Worm (Caenorhabditis elegans): Measurements from ENCODE around the gene Y44F5A.1.

Y44F5A.1 gene

DNA sequence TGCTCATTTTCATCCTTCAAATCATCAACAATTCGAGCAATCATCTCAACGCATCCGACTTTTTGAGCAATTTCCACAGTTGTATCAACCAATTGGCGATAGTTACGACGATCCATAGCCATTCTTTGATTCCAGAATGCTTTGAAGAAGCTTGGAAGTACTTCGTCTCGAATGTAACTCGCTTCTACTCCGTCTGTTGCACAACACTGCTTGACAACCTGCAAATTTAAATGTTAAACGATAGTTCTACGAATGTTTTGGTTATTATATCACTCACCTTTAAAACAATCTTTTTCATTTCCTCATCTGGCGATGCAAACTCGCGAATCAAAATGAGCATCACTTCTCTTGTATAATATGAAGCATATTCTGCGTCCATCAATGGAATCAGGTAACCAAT, 18.4 kb upstream of the Y44F5A.1 start:
- TF ChIP-seq C34F6.9 (tag; optimal IDR thresholded peaks at IDR 0.05) (no peak), nhr-25 (tag; optimal IDR thresholded peaks at IDR 0.05) (no peak), ceh-82 (tag; optimal IDR thresholded peaks at IDR 0.05) (no peak), zag-1 (tag; optimal IDR thresholded peaks at IDR 0.05) (no peak), nhr-237 (tag; optimal IDR thresholded peaks at IDR 0.05) (no peak), mdl-1 (tag; optimal IDR thresholded peaks at IDR 0.05) (no peak)

DNA sequence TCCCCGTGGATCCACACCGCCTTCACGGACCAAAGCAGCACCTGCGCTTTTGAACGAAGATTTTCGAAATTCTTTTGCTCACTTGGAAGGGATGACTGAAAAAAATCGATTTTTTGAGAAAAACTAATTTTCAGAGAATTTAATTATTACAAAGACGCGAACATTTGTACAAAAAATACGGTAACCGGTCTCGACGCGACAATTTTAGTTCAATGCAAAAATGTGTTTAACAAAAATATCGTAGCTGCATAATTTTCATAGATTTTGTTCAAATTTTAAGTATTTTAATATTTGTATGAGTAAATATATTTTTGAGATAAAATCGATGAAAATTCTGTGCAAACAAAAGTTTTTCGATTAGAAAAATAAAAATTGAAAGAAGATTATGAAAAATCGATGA, 15.6 kb upstream of the Y44F5A.1 start, which contains the start of gene T08A11.1:
TSS of gene T08A11.1 (minus strand) at position 101 of the 400 bp plus-strand sequence.
- TF ChIP-seq elt-3 (tag; optimal IDR thresholded peaks at IDR 0.05) = no peak
- TF ChIP-seq blmp-1 (tag; optimal IDR thresholded peaks at IDR 0.05; ENCODE audit: insufficient read depth) = no peak
- no peak for TF ChIP-seq ceh-82 (tag; optimal IDR thresholded peaks at IDR 0.05)
- no peak for TF ChIP-seq F13H6.1 (tag; optimal IDR thresholded peaks at IDR 0.05)
- TF ChIP-seq crh-2 (tag; optimal IDR thresholded peaks at IDR 0.05) = no peak

DNA sequence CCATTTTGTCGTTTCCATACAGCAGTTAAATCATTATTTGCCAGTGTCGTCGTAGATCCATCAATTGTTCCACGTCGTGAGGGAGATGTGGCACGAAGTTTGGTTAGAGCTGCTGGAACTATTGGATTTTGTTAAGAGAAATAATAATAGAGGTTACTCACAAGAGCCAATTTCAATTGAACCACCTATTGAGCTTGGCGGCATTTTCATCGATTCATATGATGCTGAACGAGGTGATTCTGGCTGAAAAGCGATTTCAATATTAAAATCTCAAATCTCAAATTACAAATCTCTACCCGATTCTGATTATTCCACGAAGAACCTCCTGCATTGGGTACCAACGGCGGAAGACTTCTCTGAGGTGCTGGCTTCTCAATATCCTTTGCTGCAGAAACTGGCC, 10.4 kb upstream of the Y44F5A.1 start:
- TF ChIP-seq skn-1 (tag; optimal IDR thresholded peaks at IDR 0.05) (no peak), lin-11 (tag; optimal IDR thresholded peaks at IDR 0.05) (no peak), C34F6.9 (tag; optimal IDR thresholded peaks at IDR 0.05) (no peak), mbf-1 (tag; optimal IDR thresholded peaks at IDR 0.05) (no peak), gmeb-1 (tag; optimal IDR thresholded peaks at IDR 0.05) (no peak), nhr-77 (tag; optimal IDR thresholded peaks at IDR 0.05) (no peak), sem-4 (tag; optimal IDR thresholded peaks at IDR 0.05) (no peak), nhr-23 (tag; optimal IDR thresholded peaks at IDR 0.05) (no peak), ama-1 (optimal IDR thresholded peaks at IDR 0.05) (no peak), snpc-4 (tag; optimal IDR thresholded peaks at IDR 0.05) (no peak), ztf-1 (GFP tag; conservative IDR thresholded peaks at IDR 0.05) (no peak), ceh-16 (tag; optimal IDR thresholded peaks at IDR 0.05) (no peak)

DNA sequence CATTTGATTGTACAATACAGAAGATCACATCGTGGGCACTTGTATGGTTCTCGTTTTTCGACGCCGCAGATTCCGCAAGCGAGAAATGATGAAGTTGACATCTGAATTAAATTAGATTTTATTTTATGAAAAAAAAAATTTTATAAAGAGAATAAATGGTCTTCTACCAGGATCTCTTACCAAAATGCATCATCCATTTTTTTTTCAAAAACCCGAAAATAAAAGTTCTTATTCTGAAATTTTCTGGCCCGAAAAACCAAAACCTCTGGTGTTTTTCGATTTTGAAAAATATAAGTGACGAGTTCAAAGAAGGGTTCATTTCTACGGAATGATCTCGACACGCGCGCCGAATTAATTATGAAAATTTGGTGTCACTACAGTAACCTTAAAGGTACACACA, 3.2 kb downstream of the Y44F5A.1 start, which contains the start of gene zhit-2:
TSS of gene zhit-2 (minus strand) at position 101 of the 400 bp plus-strand sequence.
- no peak for TF ChIP-seq nhr-129 (tag; optimal IDR thresholded peaks at IDR 0.05)
- TF ChIP-seq sma-3 (GFP tag; optimal IDR thresholded peaks at IDR 0.05) = no peak
- no peak for TF ChIP-seq alr-1 (tag; optimal IDR thresholded peaks at IDR 0.05)
- TF ChIP-seq mbf-1 (tag; optimal IDR thresholded peaks at IDR 0.05) = no peak
- TF ChIP-seq unc-39 (tag; optimal IDR thresholded peaks at IDR 0.05) = no peak
- TF ChIP-seq nhr-12 (tag; optimal IDR thresholded peaks at IDR 0.05) = no peak
- TF ChIP-seq ztf-1 (GFP tag; conservative IDR thresholded peaks at IDR 0.05) = no peak
- no peak for TF ChIP-seq nhr-21 (tag; optimal IDR thresholded peaks at IDR 0.05)
- no peak for TF ChIP-seq nhr-11 (tag; optimal IDR thresholded peaks at IDR 0.05)
- TF ChIP-seq nhr-6 (tag; optimal IDR thresholded peaks at IDR 0.05) = no peak
- no peak for TF ChIP-seq dmd-4 (tag; optimal IDR thresholded peaks at IDR 0.05)
- no peak for TF ChIP-seq crh-2 (tag; optimal IDR thresholded peaks at IDR 0.05)
- TF ChIP-seq ztf-4 (tag; optimal IDR thresholded peaks at IDR 0.05) = no peak

DNA sequence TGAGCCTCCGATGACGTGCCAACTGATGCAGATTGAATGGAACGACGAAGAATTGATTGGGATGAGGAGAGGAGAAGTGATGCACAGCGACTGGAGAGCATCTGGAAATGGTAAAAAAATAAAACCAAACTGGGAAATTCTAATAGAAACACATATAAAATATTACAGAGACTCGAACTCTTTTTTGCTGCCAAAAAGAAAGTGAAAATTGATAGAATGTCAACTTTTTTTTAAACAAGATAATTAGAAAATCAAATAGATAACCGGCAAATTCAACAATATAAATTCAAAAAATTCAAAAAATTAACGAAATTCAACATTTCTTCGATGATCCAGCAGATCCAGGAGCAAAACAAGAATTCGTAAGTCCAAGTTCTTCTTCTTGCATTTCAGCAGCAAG, 4.0 kb downstream of the Y44F5A.1 start, which contains the start of gene mrpl-21:
TSS of gene mrpl-21 (minus strand) at position 101 of the 400 bp plus-strand sequence.
- no peak for TF ChIP-seq fos-1 (tag; optimal IDR thresholded peaks at IDR 0.05)
- TF ChIP-seq unc-62 (GFP tag; optimal IDR thresholded peaks at IDR 0.05) = no peak
- TF ChIP-seq nhr-6 (tag; optimal IDR thresholded peaks at IDR 0.05) = no peak
- TF ChIP-seq egl-27 (tag; optimal IDR thresholded peaks at IDR 0.05) = no peak
- TF ChIP-seq lsy-2 (tag; optimal IDR thresholded peaks at IDR 0.05) = no peak
- TF ChIP-seq nhr-12 (tag; optimal IDR thresholded peaks at IDR 0.05) = no peak
- TF ChIP-seq skn-1 (tag; optimal IDR thresholded peaks at IDR 0.05) = no peak
- no peak for TF ChIP-seq gmeb-1 (tag; optimal IDR thresholded peaks at IDR 0.05)
- no peak for TF ChIP-seq unc-55 (GFP tag; optimal IDR thresholded peaks at IDR 0.05)
- TF ChIP-seq nhr-23 (tag; optimal IDR thresholded peaks at IDR 0.05) = no peak
- no peak for TF ChIP-seq nhr-237 (tag; optimal IDR thresholded peaks at IDR 0.05)
- TF ChIP-seq Y55F3AM.14 (GFP tag; optimal IDR thresholded peaks at IDR 0.05) = no peak
- no peak for TF ChIP-seq unc-39 (tag; optimal IDR thresholded peaks at IDR 0.05)
- no peak for TF ChIP-seq nhr-10 (tag; optimal IDR thresholded peaks at IDR 0.05)
- no peak for TF ChIP-seq zag-1 (tag; optimal IDR thresholded peaks at IDR 0.05)
- TF ChIP-seq ztf-11 (tag; optimal IDR thresholded peaks at IDR 0.05) = no peak
- TF ChIP-seq R02D3.7 (tag; optimal IDR thresholded peaks at IDR 0.05) = no peak
- TF ChIP-seq nhr-77 (tag; optimal IDR thresholded peaks at IDR 0.05) = no peak
- TF ChIP-seq sma-9 (GFP tag; optimal IDR thresholded peaks at IDR 0.05) = no peak
- no peak for TF ChIP-seq sma-9 (tag; optimal IDR thresholded peaks at IDR 0.05)
- TF ChIP-seq sma-3 (GFP tag; optimal IDR thresholded peaks at IDR 0.05) = no peak

Data from whole organism, L2 larva.